Fruit fly (Drosophila melanogaster): ENCODE results near the gene CG3706.
A peak's percentile ranks its signal among the peaks of the same experiment; 100 is the strongest.

CG3706 gene

dm6 chrX:935049-935900 lies 3.0 kb upstream of the CG3706 start, which contains the start of gene TRAM (continued):
- TF ChIP-seq CG4854 (GFP tag; optimal IDR thresholded peaks at IDR 0.05), result peak; percentile 94
- TF ChIP-seq BEAF-32 (GFP tag; optimal IDR thresholded peaks at IDR 0.05), result peak; percentile 87
- TF ChIP-seq CG12219 (GFP tag; optimal IDR thresholded peaks at IDR 0.05), result peak; percentile 97
- TF ChIP-seq pb (GFP tag; optimal IDR thresholded peaks at IDR 0.05), result peak; percentile 98
- TF ChIP-seq Hmx (GFP tag; optimal IDR thresholded peaks at IDR 0.05), result peak; percentile 85
- TF ChIP-seq emc (GFP tag; optimal IDR thresholded peaks at IDR 0.05), result peak; percentile 95
- TF ChIP-seq amos (GFP tag; IDR thresholded peaks at IDR 0.05; ENCODE audit: partially characterized antibody), result peak; percentile 88
- TF ChIP-seq ttk (GFP tag; IDR thresholded peaks at IDR 0.05), result peak; percentile 99
- TF ChIP-seq CG6654 (GFP tag; optimal IDR thresholded peaks at IDR 0.05), result peak; percentile 91
- TF ChIP-seq Dip2 (GFP tag; IDR thresholded peaks at IDR 0.05), result peak; percentile 77
- TF ChIP-seq Dfd (GFP tag; optimal IDR thresholded peaks at IDR 0.05), result no peak
- peak; percentile 97 for TF ChIP-seq Dek (tag; optimal IDR thresholded peaks at IDR 0.05)
- peak; percentile 98 for TF ChIP-seq CG33557 (GFP tag; optimal IDR thresholded peaks at IDR 0.05)
- peak; percentile 85 for TF ChIP-seq CG30020 (tag; optimal IDR thresholded peaks at IDR 0.05)
- peak; percentile 92 for TF ChIP-seq CG11696 (GFP tag; IDR thresholded peaks at IDR 0.05)
- TF ChIP-seq CG6813 (GFP tag; optimal IDR thresholded peaks at IDR 0.05), result peak; percentile 96
- peak; percentile 98 for TF ChIP-seq nmo (GFP tag; optimal IDR thresholded peaks at IDR 0.05)
- TF ChIP-seq Nf-YA (GFP tag; IDR thresholded peaks at IDR 0.05), result peak; percentile 97
- TF ChIP-seq ham (GFP tag; IDR thresholded peaks at IDR 0.05), result peak; percentile 98
- peak; percentile 98 for TF ChIP-seq pho (GFP tag; optimal IDR thresholded peaks at IDR 0.05)
- peak; percentile 99 for TF ChIP-seq CG6689 (GFP tag; IDR thresholded peaks at IDR 0.05)
- TF ChIP-seq cad (GFP tag; optimal IDR thresholded peaks at IDR 0.05), result no peak
- TF ChIP-seq CG4360 (GFP tag; IDR thresholded peaks at IDR 0.05), result peak; percentile 88
- TF ChIP-seq esg (GFP tag; conservative IDR thresholded peaks at IDR 0.05), result peak; percentile 99
- peak; percentile 98 for TF ChIP-seq HmgD (GFP tag; optimal IDR thresholded peaks at IDR 0.05)
- peak; percentile 97 for TF ChIP-seq disco-r (GFP tag; optimal IDR thresholded peaks at IDR 0.05)
- TF ChIP-seq CG11247 (GFP tag; IDR thresholded peaks at IDR 0.05), result peak; percentile 99
- TF ChIP-seq pzg (GFP tag; optimal IDR thresholded peaks at IDR 0.05), result peak; percentile 89
- peak; percentile 99 for TF ChIP-seq Rfx (GFP tag; IDR thresholded peaks at IDR 0.05)
- TF ChIP-seq br (optimal IDR thresholded peaks at IDR 0.05), result no peak
- TF ChIP-seq CG15601 (tag; optimal IDR thresholded peaks at IDR 0.05), result peak; percentile 96
- peak; percentile 98 for TF ChIP-seq CG2678 (tag; optimal IDR thresholded peaks at IDR 0.05)
- peak; percentile 98 for TF ChIP-seq CG2199 (GFP tag; IDR thresholded peaks at IDR 0.05)
- TF ChIP-seq ssp (GFP tag; IDR thresholded peaks at IDR 0.05), result peak; percentile 94
- TF ChIP-seq schlank (tag; optimal IDR thresholded peaks at IDR 0.05), result peak; percentile 97
- TF ChIP-seq CG32767 (GFP tag; IDR thresholded peaks at IDR 0.05), result peak; percentile 99
- no peak for TF ChIP-seq fru (optimal IDR thresholded peaks at IDR 0.05)
- TF ChIP-seq CG12744 (GFP tag; optimal IDR thresholded peaks at IDR 0.05), result peak; percentile 98
- peak; percentile 89 for TF ChIP-seq fd102C (GFP tag; optimal IDR thresholded peaks at IDR 0.05)
- peak; percentile 98 for TF ChIP-seq dm (GFP tag; optimal IDR thresholded peaks at IDR 0.05)
- peak; percentile 94 for TF ChIP-seq Sry-δ (GFP tag; optimal IDR thresholded peaks at IDR 0.05)
- TF ChIP-seq CG9215 (GFP tag; IDR thresholded peaks at IDR 0.05), result peak; percentile 97
- peak; percentile 97 for TF ChIP-seq bowl (GFP tag; IDR thresholded peaks at IDR 0.05)
- peak; percentile 97 for TF ChIP-seq CG1603 (tag; optimal IDR thresholded peaks at IDR 0.05)
- TF ChIP-seq CG2889 (GFP tag; IDR thresholded peaks at IDR 0.05), result peak; percentile 99
- peak; percentile 68 for TF ChIP-seq CG7745 (tag; optimal IDR thresholded peaks at IDR 0.05)
- peak; percentile 96 for TF ChIP-seq Gsc (GFP tag; IDR thresholded peaks at IDR 0.05)
- TF ChIP-seq CG12236 (GFP tag; optimal IDR thresholded peaks at IDR 0.05), result peak; percentile 96
- peak; percentile 74 for TF ChIP-seq inv (GFP tag; IDR thresholded peaks at IDR 0.05; ENCODE audit: partially characterized antibody)
- peak; percentile 99 for TF ChIP-seq CHES-1-like (GFP tag; optimal IDR thresholded peaks at IDR 0.05)

Measured in whole organism, embryonic.